Worm (Caenorhabditis elegans) whole organism, L4 larva: ENCODE data around the gene nep-16.

ENCODE experiments used
- T26A8.4 ChIP-seq: fragments of 200-800 bp; sonication (Bioruptor generic); IDR thresholded peaks from 2 replicates; pipeline ENCODE4 v1.3.6; 2022; ENCODE audit warnings: missing genetic modification characterization, missing compliant biosample characterization
- Y5F2A.4 ChIP-seq: fragments of 200-800 bp; sonication (Bioruptor generic); optimal IDR thresholded peaks from 2 replicates; lab custom pipeline; 2018; ENCODE audit warnings: mild to moderate bottlenecking, missing genetic modification characterization, missing compliant biosample characterization
- aha-1 ChIP-seq: fragments of 150-350 bp; peaks from one replicate; lab custom pipeline; 2014; ENCODE audit warnings: missing biosample characterization, missing genetic modification characterization
- ceh-28 ChIP-seq: fragments of 150-350 bp; optimal IDR thresholded peaks from 2 replicates; lab custom pipeline; 2014; ENCODE audit warnings: missing biosample characterization, missing genetic modification reagents, missing genetic modification characterization
- dmd-6 ChIP-seq: fragments of 200-800 bp; sonication (Bioruptor generic); IDR thresholded peaks from 2 replicates; pipeline ENCODE4 v1.3.6; 2022; ENCODE audit warnings: missing genetic modification reagents, missing genetic modification characterization, missing compliant biosample characterization
- fos-1 ChIP-seq: fragments of 150-350 bp; optimal IDR thresholded peaks from 2 replicates; lab custom pipeline; 2014; ENCODE audit warnings: missing biosample characterization, missing genetic modification characterization
- lin-38 ChIP-seq: fragments of 200-800 bp; sonication (Bioruptor generic); IDR thresholded peaks from 2 replicates; pipeline ENCODE4 v1.3.6; 2022; ENCODE audit warnings: missing genetic modification reagents, missing genetic modification characterization, missing compliant biosample characterization
- lsy-2 ChIP-seq, 2 experiments: fragments of 150-350 bp in 1 of 2; sonication (generic microtip) in 1 of 2; optimal IDR thresholded peaks; 2 replicates each; lab custom pipeline; 2014 to 2017; ENCODE audit warnings: missing biosample characterization in 2 of 2, missing genetic modification characterization in 2 of 2
- mdl-1 ChIP-seq, 2 experiments: fragments of 150-350 bp in 1 of 2; sonication (generic microtip) in 1 of 2; optimal IDR thresholded peaks; 2 replicates each; lab custom pipeline; 2014 to 2017; ENCODE audit warnings: missing biosample characterization in 2 of 2, missing genetic modification characterization in 2 of 2
- nhr-10 ChIP-seq: fragments of 150-350 bp; optimal IDR thresholded peaks from 2 replicates; lab custom pipeline; 2014; ENCODE audit warnings: missing biosample characterization, missing genetic modification characterization
- nhr-6 ChIP-seq: fragments of 150-350 bp; optimal IDR thresholded peaks from 2 replicates; lab custom pipeline; 2014; ENCODE audit warnings: missing biosample characterization, missing genetic modification characterization
- unc-130 ChIP-seq: sonication (generic microtip); optimal IDR thresholded peaks from 2 replicates; lab custom pipeline; 2016; ENCODE audit warnings: missing genetic modification reagents, missing genetic modification characterization, missing compliant biosample characterization
- ztf-11 ChIP-seq: fragments of 150-350 bp; optimal IDR thresholded peaks from 2 replicates; lab custom pipeline; 2014; ENCODE audit warnings: missing biosample characterization, missing genetic modification characterization

ce11 chrIV:7653198-7653597, 11.5 kb upstream of the nep-16 start:
- TF ChIP-seq nhr-6 (no peak), nhr-10 (tag; lab: Kevin White, UChicago) (no peak), dmd-6 (GFP tag; lab: Robert Waterston, UW) (no peak), lin-38 (GFP tag; lab: Robert Waterston, UW) (no peak), T26A8.4 (GFP tag; lab: Robert Waterston, UW) (no peak), fos-1 (tag; lab: Kevin White, UChicago) (no peak), Y5F2A.4 (GFP tag; lab: Kevin White, UChicago) (no peak), ztf-11 (tag; lab: Kevin White, UChicago) (no peak), lsy-2 (tag; optimal IDR thresholded peaks at IDR 0.05; lab: Kevin White, UChicago) (no peak), aha-1 (tag; lab: Kevin White, UChicago) (no peak), mdl-1 (tag; optimal IDR thresholded peaks at IDR 0.05; lab: Kevin White, UChicago) (no peak), unc-130 (GFP tag; lab: Kevin White, UChicago) (no peak), ceh-28 (tag; lab: Kevin White, UChicago) (no peak)
